Fruit fly (Drosophila melanogaster) whole organism, adult: Measurements from ENCODE around the gene Strump.

Source experiments
- CG11617 ChIP-seq: fragments of 200-800 bp; sonication (Bioruptor generic); optimal IDR thresholded peaks from 2 replicates; lab custom pipeline; 2017; ENCODE audit warnings: mild to moderate bottlenecking, missing biosample characterization, missing genetic modification reagents, missing genetic modification characterization
- CG12768 ChIP-seq: fragments of 200-800 bp; sonication (Bioruptor generic); optimal IDR thresholded peaks from 2 replicates; lab custom pipeline; 2017; ENCODE audit warnings: missing biosample characterization, missing genetic modification characterization, mild to moderate bottlenecking, moderate library complexity, missing genetic modification reagents
- CG1620 ChIP-seq: fragments of 200-800 bp; sonication (Bioruptor generic); optimal IDR thresholded peaks from 2 replicates; lab custom pipeline; 2016; ENCODE audit warnings: missing biosample characterization, missing genetic modification characterization
- CG33017 ChIP-seq: fragments of 200-800 bp; sonication (Bioruptor generic); optimal IDR thresholded peaks from 2 replicates; lab custom pipeline; 2018; ENCODE audit warnings: missing biosample characterization, mild to moderate bottlenecking, missing genetic modification characterization, moderate library complexity
- CG7101 ChIP-seq: fragments of 200-800 bp; sonication (Bioruptor generic); optimal IDR thresholded peaks from 2 replicates; lab custom pipeline; 2018; ENCODE audit warnings: missing biosample characterization, mild to moderate bottlenecking, missing genetic modification characterization, moderate library complexity
- Clk ChIP-seq: fragments of 200-800 bp; sonication (Bioruptor generic); optimal IDR thresholded peaks from 2 replicates; lab custom pipeline; 2017; ENCODE audit warnings: missing biosample characterization, missing genetic modification characterization
- bab1 ChIP-seq: fragments of 200-800 bp; sonication (Bioruptor generic); optimal IDR thresholded peaks from 3 replicates; lab custom pipeline; 2019; ENCODE audit warnings: missing biosample characterization, mild to moderate bottlenecking, missing genetic modification characterization, moderate library complexity
- cic ChIP-seq: fragments of 200-800 bp; sonication (Bioruptor generic); optimal IDR thresholded peaks from 2 replicates; lab custom pipeline; 2017; ENCODE audit warnings: missing biosample characterization, mild to moderate bottlenecking, missing genetic modification characterization, moderate library complexity
- cnc ChIP-seq, 2 experiments: fragments of >200 bp; optimal IDR thresholded peaks; 2 replicates each; lab custom pipeline; 2017
- kay ChIP-seq: fragments of 200-800 bp; sonication (Bioruptor generic); peaks from one replicate; lab custom pipeline; 2016; ENCODE audit warnings: missing biosample characterization, missing genetic modification characterization, borderline replicate concordance
- pad ChIP-seq: fragments of 200-800 bp; sonication (Bioruptor generic); optimal IDR thresholded peaks from 3 replicates; lab custom pipeline; 2017; ENCODE audit warnings: missing biosample characterization, missing genetic modification characterization, mild to moderate bottlenecking, moderate library complexity, missing genetic modification reagents
- tj ChIP-seq: fragments of 200-800 bp; sonication (Bioruptor generic); optimal IDR thresholded peaks from 3 replicates; lab custom pipeline; 2017; ENCODE audit warnings: missing biosample characterization, mild to moderate bottlenecking, missing genetic modification characterization, moderate library complexity
- toe ChIP-seq: fragments of 200-800 bp; sonication (Bioruptor generic); optimal IDR thresholded peaks from 2 replicates; lab custom pipeline; 2016; ENCODE audit warnings: missing biosample characterization, missing genetic modification characterization

DNA sequence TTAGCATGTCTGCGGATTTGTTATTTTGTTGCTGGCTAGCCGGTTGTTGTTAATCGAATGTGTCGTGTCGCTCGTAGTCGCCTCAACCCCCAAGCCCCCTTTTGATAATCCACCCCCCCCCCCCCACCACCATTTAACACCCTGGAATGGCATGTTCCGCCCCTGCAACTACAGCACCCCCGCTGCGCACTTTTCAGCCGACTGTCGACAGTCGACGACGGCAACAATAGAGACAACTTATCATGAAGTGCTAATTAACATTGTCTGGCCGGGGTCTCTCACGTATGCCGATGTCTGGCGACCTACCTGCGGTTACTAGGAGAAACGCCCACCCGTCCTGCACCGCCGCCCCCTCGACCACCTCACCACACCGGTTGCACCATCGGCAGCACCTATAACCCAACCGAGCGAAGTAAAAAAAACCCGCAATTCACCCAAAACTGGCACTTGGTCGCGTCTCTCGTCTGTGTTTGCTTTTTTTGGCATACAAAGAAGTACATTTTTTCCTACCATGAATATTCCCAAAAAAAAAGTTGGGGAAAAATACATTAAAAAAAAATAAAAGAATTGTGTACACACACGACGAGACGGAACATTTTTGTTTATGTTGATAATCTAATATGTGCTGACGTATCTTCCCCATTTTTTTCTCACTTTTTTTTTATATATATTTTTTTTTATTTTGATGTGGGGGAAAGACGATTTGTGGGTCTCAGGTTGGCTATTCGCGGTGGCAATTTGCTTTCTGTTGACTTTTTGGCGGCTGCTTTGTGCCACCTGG, 44.6 kb downstream of the Strump start:
- TF ChIP-seq kay (no peak), CG12768 (GFP tag; lab: Kevin White, UChicago) (no peak), CG11617 (GFP tag; lab: Kevin White, UChicago) (no peak), CG1620 (GFP tag; lab: Kevin White, UChicago) (no peak), bab1 (GFP tag; lab: Kevin White, UChicago) (no peak), toe (no peak), CG33017 (tag; lab: Kevin White, UChicago) (no peak), pad (GFP tag; lab: Kevin White, UChicago) (no peak), tj (GFP tag; lab: Kevin White, UChicago) (peak; percentile 65), Clk (GFP tag; lab: Kevin White, UChicago) (no peak), CG7101 (no peak), cnc (optimal IDR thresholded peaks at IDR 0.05; lab: Kevin White, UChicago) (no peak), cic (GFP tag; lab: Kevin White, UChicago) (no peak)
